Worm (Caenorhabditis elegans): ENCODE measurements around the gene C28A5.6.

DNA sequence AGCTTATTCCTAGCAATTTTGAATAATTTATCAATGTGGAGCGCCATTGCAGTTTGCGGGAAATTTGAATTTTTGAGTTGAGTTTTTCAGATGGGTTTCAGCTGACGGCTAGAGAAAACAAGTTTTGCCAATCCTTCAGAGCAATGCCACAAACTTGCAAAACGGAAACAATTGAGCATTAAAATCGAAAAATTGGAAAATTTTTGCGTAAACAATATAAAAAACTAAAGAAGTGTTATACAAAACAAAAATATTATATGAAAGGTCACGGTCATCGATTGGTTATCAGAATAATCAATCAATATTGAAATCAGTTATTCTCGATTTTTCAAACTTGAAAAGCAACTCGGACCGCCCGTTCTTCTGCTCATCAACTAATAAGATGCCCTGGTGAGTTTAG lies 28.2 kb downstream of the C28A5.6 start, which contains the start of gene R07E5.15:
- TF ChIP-seq him-1 (tag; optimal IDR thresholded peaks at IDR 0.05): no peak
- TF ChIP-seq dao-5 (tag; optimal IDR thresholded peaks at IDR 0.05): no peak
- no peak for TF ChIP-seq W03F9.2 (tag; optimal IDR thresholded peaks at IDR 0.05)

Data from whole organism, L4/young adult.